Worm (Caenorhabditis elegans): ENCODE measurements around the gene mlck-1.

DNA sequence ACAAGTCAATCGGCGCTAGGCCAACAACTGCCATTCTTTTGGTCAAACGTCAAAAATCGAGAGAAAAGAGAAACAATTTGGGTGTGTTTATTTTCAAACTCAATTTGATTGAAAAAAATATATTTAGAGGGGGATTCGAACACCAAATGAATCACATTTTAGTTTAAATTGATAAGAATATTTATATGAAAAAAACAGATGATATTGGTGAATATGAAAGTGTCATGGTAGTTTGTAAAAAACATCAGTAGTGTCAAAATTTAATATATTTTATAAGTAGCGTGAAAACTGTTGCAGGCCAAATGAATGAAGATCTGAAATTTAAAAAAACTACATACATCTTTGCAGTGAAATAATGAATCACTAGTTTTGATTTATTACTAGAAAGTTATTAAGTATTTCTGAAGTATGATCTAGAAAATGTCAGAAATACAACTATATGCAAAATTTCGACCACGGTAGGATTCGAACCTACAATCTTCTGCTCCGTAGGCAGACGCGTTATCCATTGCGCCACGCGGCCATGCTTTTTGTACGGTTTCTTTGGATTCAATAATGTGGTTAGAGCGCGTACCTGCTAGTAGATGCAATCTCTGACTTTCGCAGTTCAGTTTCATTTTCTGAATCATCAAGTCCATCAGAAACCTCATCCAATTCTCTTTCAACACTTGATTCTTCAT, 51.5 kb downstream of the mlck-1 start, which contains the start of gene F19C6.4:
- no peak for TF ChIP-seq nhr-67 (tag; optimal IDR thresholded peaks at IDR 0.05)
- TF ChIP-seq nhr-77 (tag; optimal IDR thresholded peaks at IDR 0.05): no peak
- TF ChIP-seq unc-62 (GFP tag; optimal IDR thresholded peaks at IDR 0.05): no peak
- no peak for TF ChIP-seq snpc-4 (tag; optimal IDR thresholded peaks at IDR 0.05)
- TF ChIP-seq skn-1 (tag; optimal IDR thresholded peaks at IDR 0.05): no peak

All from whole organism, L3 larva.